Worm (Caenorhabditis elegans) whole organism, L4 larva: ENCODE measurements around the gene bli-1.

Experiments
- F44E2.7 ChIP-seq: fragments of 200-800 bp; sonication (Bioruptor generic); IDR thresholded peaks from 2 replicates; pipeline ENCODE4 v2.1.2; 2022; ENCODE audit warnings: missing genetic modification characterization, missing compliant biosample characterization
- F49E8.2 ChIP-seq: sonication (generic microtip); optimal IDR thresholded peaks from 2 replicates; lab custom pipeline; 2016; ENCODE audit warnings: missing compliant biosample characterization, mild to moderate bottlenecking, missing genetic modification characterization, borderline replicate concordance
- T26A8.4 ChIP-seq: fragments of 200-800 bp; sonication (Bioruptor generic); IDR thresholded peaks from 2 replicates; pipeline ENCODE4 v1.3.6; 2022; ENCODE audit warnings: missing genetic modification characterization, missing compliant biosample characterization
- Y48G9A.11 ChIP-seq: fragments of 200-800 bp; sonication (Bioruptor generic); IDR thresholded peaks from 2 replicates; pipeline ENCODE4 v1.3.6; 2022; ENCODE audit warnings: missing genetic modification reagents, missing genetic modification characterization, missing compliant biosample characterization
- ZK337.2 ChIP-seq: fragments of 200-800 bp; sonication (Bioruptor generic); IDR thresholded peaks from 2 replicates; pipeline ENCODE4 v1.3.6; 2022; ENCODE audit warnings: missing genetic modification reagents, missing genetic modification characterization, missing compliant biosample characterization
- ZK546.5 ChIP-seq, 2 experiments: sonication (generic microtip); optimal IDR thresholded peaks; 2 replicates each; lab custom pipeline; 2017; ENCODE audit warnings: missing biosample characterization in 2 of 2, missing genetic modification characterization in 2 of 2
- aly-2 ChIP-seq: sonication (generic microtip); optimal IDR thresholded peaks from 2 replicates; lab custom pipeline; 2018; ENCODE audit warnings: missing biosample characterization, missing genetic modification characterization
- arid-1 ChIP-seq: fragments of 200-800 bp; sonication (Bioruptor generic); conservative IDR thresholded peaks from 2 replicates; pipeline ENCODE4 v1.3.6; 2022; ENCODE audit warnings: missing genetic modification reagents, missing genetic modification characterization, missing compliant biosample characterization
- attf-4 ChIP-seq: sonication (generic microtip); optimal IDR thresholded peaks from 3 replicates; lab custom pipeline; 2017; ENCODE audit warnings: missing biosample characterization, missing genetic modification characterization
- ceh-20 ChIP-seq: fragments of 200-800 bp; sonication (Bioruptor generic); IDR thresholded peaks from 2 replicates; pipeline ENCODE4 v1.3.6; 2022; ENCODE audit warnings: missing genetic modification reagents, missing genetic modification characterization, missing compliant biosample characterization
- cey-2 ChIP-seq: sonication (generic microtip); optimal IDR thresholded peaks from 3 replicates; lab custom pipeline; 2017; ENCODE audit warnings: missing genetic modification characterization, mild to moderate bottlenecking, missing compliant biosample characterization, antibody characterized with exemption, borderline replicate concordance; ENCODE audit not compliant: insufficient read depth
- ctbp-1 ChIP-seq: fragments of 200-800 bp; sonication (Bioruptor generic); IDR thresholded peaks from 2 replicates; pipeline ENCODE4 v1.3.6; 2022; ENCODE audit warnings: missing genetic modification reagents, missing genetic modification characterization, missing compliant biosample characterization
- daf-19 ChIP-seq: fragments of 200-800 bp; sonication (Bioruptor generic); conservative IDR thresholded peaks from 2 replicates; pipeline ENCODE4 v1.3.6; 2022; ENCODE audit warnings: missing genetic modification characterization, missing compliant biosample characterization
- dmd-8 ChIP-seq: fragments of 200-800 bp; sonication (Bioruptor generic); IDR thresholded peaks from 2 replicates; pipeline ENCODE4 v1.3.6; 2022; ENCODE audit warnings: missing genetic modification characterization, missing compliant biosample characterization
- duxl-1 ChIP-seq: sonication (generic microtip); optimal IDR thresholded peaks from 2 replicates; lab custom pipeline; 2016; ENCODE audit warnings: mild to moderate bottlenecking, missing genetic modification characterization, moderate library complexity, missing compliant biosample characterization; ENCODE audit not compliant: poor library complexity
- dve-1 ChIP-seq: sonication (generic microtip); optimal IDR thresholded peaks from 2 replicates; lab custom pipeline; 2017; ENCODE audit warnings: antibody characterized with exemption, mild to moderate bottlenecking, missing genetic modification characterization, missing compliant biosample characterization; ENCODE audit not compliant: insufficient read depth
- egl-43 ChIP-seq: fragments of 200-800 bp; sonication (Bioruptor generic); IDR thresholded peaks from 2 replicates; pipeline ENCODE4 v1.3.6; 2022; ENCODE audit warnings: missing genetic modification reagents, missing genetic modification characterization, missing compliant biosample characterization
- fkh-10 ChIP-seq: fragments of 150-350 bp; optimal IDR thresholded peaks from 2 replicates; lab custom pipeline; 2014; ENCODE audit warnings: missing biosample characterization, missing genetic modification reagents, missing genetic modification characterization
- hif-1 ChIP-seq, 2 experiments: sonication (generic microtip); optimal IDR thresholded peaks; 2 replicates each; lab custom pipeline; 2016 to 2017; ENCODE audit warnings: missing compliant biosample characterization in 2 of 2, missing genetic modification characterization in 2 of 2, missing genetic modification reagents in 2 of 2, missing genotype in 2 of 2, mild to moderate bottlenecking in 1 of 2
- hlh-11 ChIP-seq: fragments of 200-800 bp; sonication (Bioruptor generic); optimal IDR thresholded peaks from 2 replicates; lab custom pipeline; 2018; ENCODE audit warnings: mild to moderate bottlenecking, missing genetic modification characterization, missing compliant biosample characterization
- hlh-30 ChIP-seq: sonication (generic microtip); optimal IDR thresholded peaks from 2 replicates; lab custom pipeline; 2017; ENCODE audit warnings: antibody characterized with exemption, mild to moderate bottlenecking, missing genetic modification characterization, missing compliant biosample characterization; ENCODE audit not compliant: insufficient read depth
- hmg-1.1 ChIP-seq: fragments of 200-800 bp; sonication (Bioruptor generic); IDR thresholded peaks from 2 replicates; pipeline ENCODE4 v1.3.6; 2022; ENCODE audit warnings: missing genetic modification reagents, missing genetic modification characterization, missing compliant biosample characterization
- lim-7 ChIP-seq: fragments of 200-800 bp; sonication (Bioruptor generic); IDR thresholded peaks from 2 replicates; pipeline ENCODE4 v1.3.6; 2022; ENCODE audit warnings: missing genetic modification characterization, missing compliant biosample characterization
- lin-13 ChIP-seq: fragments of 150-350 bp; optimal IDR thresholded peaks from 2 replicates; lab custom pipeline; 2014; ENCODE audit warnings: missing biosample characterization, missing genetic modification reagents, missing genetic modification characterization
- lin-29 ChIP-seq: fragments of 200-800 bp; sonication (Bioruptor generic); IDR thresholded peaks from 2 replicates; pipeline ENCODE4 v1.3.6; 2022; ENCODE audit warnings: missing genetic modification reagents, missing genetic modification characterization, missing compliant biosample characterization
- lin-38 ChIP-seq: fragments of 200-800 bp; sonication (Bioruptor generic); IDR thresholded peaks from 2 replicates; pipeline ENCODE4 v1.3.6; 2022; ENCODE audit warnings: missing genetic modification reagents, missing genetic modification characterization, missing compliant biosample characterization
- lsy-2 ChIP-seq, 2 experiments: fragments of 150-350 bp in 1 of 2; sonication (generic microtip) in 1 of 2; optimal IDR thresholded peaks; 2 replicates each; lab custom pipeline; 2014 to 2017; ENCODE audit warnings: missing biosample characterization in 2 of 2, missing genetic modification characterization in 2 of 2
- mdl-1 ChIP-seq, 2 experiments: fragments of 150-350 bp in 1 of 2; sonication (generic microtip) in 1 of 2; optimal IDR thresholded peaks; 2 replicates each; lab custom pipeline; 2014 to 2017; ENCODE audit warnings: missing biosample characterization in 2 of 2, missing genetic modification characterization in 2 of 2
- nhr-25 ChIP-seq: sonication (generic microtip); optimal IDR thresholded peaks from 2 replicates; lab custom pipeline; 2017; ENCODE audit warnings: missing genetic modification characterization, mild to moderate bottlenecking, missing compliant biosample characterization, antibody characterized with exemption, moderate library complexity, borderline replicate concordance; ENCODE audit not compliant: insufficient read depth
- nhr-42 ChIP-seq: fragments of 200-800 bp; sonication (Bioruptor generic); IDR thresholded peaks from 2 replicates; pipeline ENCODE4 v1.3.6; 2022; ENCODE audit warnings: missing genetic modification characterization, missing compliant biosample characterization
- nhr-48 ChIP-seq: sonication (generic microtip); optimal IDR thresholded peaks from 2 replicates; lab custom pipeline; 2016; ENCODE audit warnings: mild to moderate bottlenecking, missing genetic modification characterization, missing compliant biosample characterization
- nhr-6 ChIP-seq: fragments of 150-350 bp; optimal IDR thresholded peaks from 2 replicates; lab custom pipeline; 2014; ENCODE audit warnings: missing biosample characterization, missing genetic modification characterization
- nhr-77 ChIP-seq: fragments of 150-350 bp; optimal IDR thresholded peaks from 2 replicates; lab custom pipeline; 2014; ENCODE audit warnings: missing biosample characterization, missing genetic modification characterization
- pha-4 ChIP-seq, 2 experiments: fragments of 150-350 bp in 1 of 2; fragments of 200-800 bp in 1 of 2; sonication (Bioruptor generic) in 1 of 2; IDR thresholded peaks in 1 of 2; optimal IDR thresholded peaks in 1 of 2; 2 replicates each; pipeline versions ENCODE4 v1.3.6 to Lab custom; 2014 to 2022; ENCODE audit warnings: missing genetic modification characterization in 2 of 2, missing genetic modification reagents in 2 of 2, missing biosample characterization in 1 of 2, missing compliant biosample characterization in 1 of 2
- saeg-2 ChIP-seq: fragments of 200-800 bp; sonication (Bioruptor generic); IDR thresholded peaks from 2 replicates; pipeline ENCODE4 v1.3.6; 2022; ENCODE audit warnings: missing genetic modification reagents, missing genetic modification characterization, missing compliant biosample characterization
- set-16 ChIP-seq: fragments of 200-800 bp; sonication (Bioruptor generic); IDR thresholded peaks from 2 replicates; pipeline ENCODE4 v1.3.6; 2022; ENCODE audit warnings: missing genetic modification reagents, missing genetic modification characterization, missing compliant biosample characterization
- skn-1 ChIP-seq: fragments of 150-350 bp; optimal IDR thresholded peaks from 2 replicates; lab custom pipeline; 2014; ENCODE audit warnings: missing biosample characterization, missing genetic modification characterization
- spr-3 ChIP-seq: fragments of 200-800 bp; sonication (Bioruptor generic); optimal IDR thresholded peaks from 2 replicates; lab custom pipeline; 2018; ENCODE audit warnings: mild to moderate bottlenecking, missing genetic modification characterization, missing compliant biosample characterization
- zfp-3 ChIP-seq: fragments of 200-800 bp; sonication (Bioruptor generic); conservative IDR thresholded peaks from 2 replicates; pipeline ENCODE4 v1.3.6; 2022; ENCODE audit warnings: missing genetic modification reagents, missing genetic modification characterization, missing compliant biosample characterization
- zip-11 ChIP-seq: fragments of 200-800 bp; sonication (Bioruptor generic); IDR thresholded peaks from 2 replicates; pipeline ENCODE4 v1.3.6; 2022; ENCODE audit warnings: missing genetic modification characterization, missing compliant biosample characterization

Gene bli-1

DNA sequence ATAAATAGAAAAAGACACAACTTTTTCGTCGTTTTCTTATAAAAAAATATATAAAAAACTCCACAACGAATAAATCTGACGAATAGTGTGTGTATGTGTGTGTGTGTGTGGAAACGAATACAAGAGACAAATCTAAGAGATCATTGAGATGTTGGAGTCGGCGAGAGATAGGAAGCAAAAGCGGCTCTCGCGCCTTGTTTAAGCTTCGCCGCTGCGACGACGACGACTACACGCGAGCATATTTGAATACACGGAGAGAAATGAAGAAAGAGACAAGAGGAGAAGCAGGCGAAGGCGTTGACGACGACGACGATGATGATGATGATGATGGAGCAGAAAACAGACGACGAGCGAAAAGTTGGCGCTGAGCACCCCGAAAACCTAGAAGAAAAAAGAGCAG lies 36.0 kb downstream of the bli-1 start (continued):
- TF ChIP-seq hlh-30 (no peak), nhr-42 (GFP tag; lab: Robert Waterston, UW) (no peak), ceh-20 (no peak), nhr-25 (no peak), skn-1 (tag; lab: Kevin White, UChicago) (no peak), lin-13 (GFP tag; lab: Kevin White, UChicago) (no peak), ctbp-1 (GFP tag; lab: Robert Waterston, UW) (no peak), zfp-3 (GFP tag; lab: Robert Waterston, UW) (no peak), F49E8.2 (tag; lab: Kevin White, UChicago) (no peak), lsy-2 (tag; optimal IDR thresholded peaks at IDR 0.05; lab: Kevin White, UChicago) (peak; percentile 25 to 29), nhr-6 (no peak), aly-2 (tag; lab: Kevin White, UChicago) (no peak), hlh-11 (tag; lab: Kevin White, UChicago) (no peak), attf-4 (tag; lab: Kevin White, UChicago) (no peak), saeg-2 (GFP tag; lab: Robert Waterston, UW) (no peak), mdl-1 (tag; optimal IDR thresholded peaks at IDR 0.05; lab: Kevin White, UChicago) (peak in 1 of 2 experiments; percentile 25), lin-38 (GFP tag; lab: Robert Waterston, UW) (no peak), pha-4 (GFP tag; IDR thresholded peaks at IDR 0.05; lab: Robert Waterston, UW) (no peak), pha-4 (tag; optimal IDR thresholded peaks at IDR 0.05; lab: Kevin White, UChicago) (no peak), nhr-48 (tag; lab: Kevin White, UChicago) (no peak), daf-19 (GFP tag; lab: Robert Waterston, UW) (no peak), hif-1 (tag; optimal IDR thresholded peaks at IDR 0.05; lab: Kevin White, UChicago) (peak in 1 of 2 experiments; percentile 3), spr-3 (GFP tag; lab: Kevin White, UChicago) (no peak), hmg-1.1 (peak; percentile 68; the same call in 1 of the 2 replicates), Y48G9A.11 (GFP tag; lab: Robert Waterston, UW) (no peak), arid-1 (no peak), nhr-77 (tag; lab: Kevin White, UChicago) (no peak), zip-11 (GFP tag; lab: Robert Waterston, UW) (no peak), T26A8.4 (no peak), ZK337.2 (no peak), dmd-8 (GFP tag; lab: Robert Waterston, UW) (no peak), duxl-1 (no peak), cey-2 (tag; lab: Kevin White, UChicago) (no peak), lim-7 (GFP tag; lab: Robert Waterston, UW) (no peak), set-16 (GFP tag; lab: Robert Waterston, UW) (peak; percentile 24; the same call in 1 of the 2 replicates), egl-43 (GFP tag; lab: Robert Waterston, UW) (no peak), lin-29 (GFP tag; lab: Robert Waterston, UW) (no peak)

ce11 chrII:10753694-10754093 lies 44.9 kb downstream of the bli-1 start:
- TF ChIP-seq dve-1 (tag; lab: Kevin White, UChicago) (no peak), fkh-10 (peak; percentile 77), F44E2.7 (GFP tag; lab: Robert Waterston, UW) (no peak), ZK546.5 (tag; optimal IDR thresholded peaks at IDR 0.05; lab: Kevin White, UChicago) (no peak)
